Fruit fly (Drosophila melanogaster) whole organism, embryonic: ENCODE data around the gene Sk2.
A peak's percentile ranks its signal among the peaks of the same experiment; 100 is the strongest.

Experiments used
- Adf1 ChIP-seq: fragments of 200-800 bp; sonication (Bioruptor generic); IDR thresholded peaks from 2 replicates; pipeline ENCODE4 v1.3.6; 2022; ENCODE audit warnings: missing biosample characterization, missing genetic modification characterization
- Atf-2 ChIP-seq: fragments of 200-800 bp; sonication (Bioruptor generic); optimal IDR thresholded peaks from 2 replicates; lab custom pipeline; 2016; ENCODE audit warnings: missing biosample characterization, missing genetic modification characterization
- CG10366 ChIP-seq: fragments of 200-800 bp; sonication (Bioruptor generic); IDR thresholded peaks from 2 replicates; pipeline ENCODE4 v1.3.6; 2022; ENCODE audit warnings: missing biosample characterization, missing genetic modification characterization
- CG12071 ChIP-seq: fragments of 200-800 bp; sonication (Bioruptor generic); optimal IDR thresholded peaks from 3 replicates; lab custom pipeline; 2018; ENCODE audit warnings: missing biosample characterization, mild to moderate bottlenecking, missing genetic modification characterization
- CG12744 ChIP-seq: fragments of 200-800 bp; sonication (Bioruptor generic); optimal IDR thresholded peaks from 2 replicates; lab custom pipeline; 2016; ENCODE audit warnings: missing biosample characterization, missing genetic modification characterization
- CG15073 ChIP-seq: fragments of 200-800 bp; sonication (Bioruptor generic); optimal IDR thresholded peaks from 2 replicates; lab custom pipeline; 2016; ENCODE audit warnings: missing biosample characterization, missing genetic modification characterization
- CG15269 ChIP-seq: fragments of 200-800 bp; sonication (Bioruptor generic); optimal IDR thresholded peaks from 2 replicates; lab custom pipeline; 2018; ENCODE audit warnings: missing biosample characterization, mild to moderate bottlenecking, missing genetic modification characterization, moderate library complexity
- CG15514 ChIP-seq: fragments of 200-800 bp; sonication (Bioruptor generic); optimal IDR thresholded peaks from 3 replicates; lab custom pipeline; 2017; ENCODE audit warnings: missing biosample characterization, missing genetic modification characterization, mild to moderate bottlenecking, moderate library complexity, missing genetic modification reagents
- CG17568 ChIP-seq: fragments of 200-800 bp; sonication (Bioruptor generic); optimal IDR thresholded peaks from 2 replicates; lab custom pipeline; 2018; ENCODE audit warnings: missing biosample characterization, mild to moderate bottlenecking, missing genetic modification characterization, moderate library complexity
- CG17802 ChIP-seq: fragments of 200-800 bp; sonication (Bioruptor generic); optimal IDR thresholded peaks from 2 replicates; lab custom pipeline; 2018; ENCODE audit warnings: missing biosample characterization, mild to moderate bottlenecking, missing genetic modification characterization, moderate library complexity
- CG2199 ChIP-seq: fragments of 200-800 bp; sonication (Bioruptor generic); IDR thresholded peaks from 3 replicates; pipeline ENCODE4 v1.3.6; 2022; ENCODE audit warnings: missing biosample characterization, missing genetic modification characterization
- CG2202 ChIP-seq: fragments of 200-800 bp; sonication (Bioruptor generic); optimal IDR thresholded peaks from 2 replicates; lab custom pipeline; 2018; ENCODE audit warnings: missing biosample characterization, mild to moderate bottlenecking, missing genetic modification characterization
- CG2712 ChIP-seq: fragments of 200-800 bp; optimal IDR thresholded peaks from 3 replicates; lab custom pipeline; 2019; ENCODE audit warnings: missing biosample characterization, mild to moderate bottlenecking, missing genetic modification characterization, moderate library complexity
- CG34224 ChIP-seq: fragments of 200-800 bp; sonication (Bioruptor generic); IDR thresholded peaks from 3 replicates; pipeline ENCODE4 v1.3.6; 2022; ENCODE audit warnings: missing biosample characterization, missing genetic modification characterization; ENCODE audit not compliant: partially characterized antibody
- CG3838 ChIP-seq: fragments of 200-800 bp; sonication (Bioruptor generic); optimal IDR thresholded peaks from 3 replicates; lab custom pipeline; 2016; ENCODE audit warnings: missing biosample characterization, missing genetic modification characterization
- CG4730 ChIP-seq: fragments of 200-800 bp; sonication (Bioruptor generic); IDR thresholded peaks from 2 replicates; pipeline ENCODE4 v1.3.6; 2022; ENCODE audit warnings: missing biosample characterization, missing genetic modification characterization
- CG6683 ChIP-seq: fragments of 200-800 bp; sonication (Bioruptor generic); optimal IDR thresholded peaks from 2 replicates; lab custom pipeline; 2017; ENCODE audit warnings: missing biosample characterization, mild to moderate bottlenecking, missing genetic modification characterization, missing genetic modification reagents
- CG6813 ChIP-seq: fragments of 200-800 bp; sonication (Bioruptor generic); optimal IDR thresholded peaks from 2 replicates; lab custom pipeline; 2017; ENCODE audit warnings: missing biosample characterization, missing genetic modification characterization, mild to moderate bottlenecking, moderate library complexity, missing genetic modification reagents
- CG7786 ChIP-seq: fragments of 200-800 bp; sonication (Bioruptor generic); optimal IDR thresholded peaks from 2 replicates; lab custom pipeline; 2016; ENCODE audit warnings: missing biosample characterization, missing genetic modification characterization
- CG8290 ChIP-seq, 3 experiments: fragments of 200-800 bp; sonication (Bioruptor generic); optimal IDR thresholded peaks; 2 replicates each; lab custom pipeline; 2016 to 2019; ENCODE audit warnings: missing biosample characterization in 3 of 3, missing genetic modification characterization in 3 of 3, mild to moderate bottlenecking in 2 of 3, moderate library complexity in 1 of 3
- CG8944 ChIP-seq: fragments of 200-800 bp; sonication (Bioruptor generic); optimal IDR thresholded peaks from 3 replicates; lab custom pipeline; 2016; ENCODE audit warnings: missing biosample characterization, missing genetic modification characterization
- CTCF ChIP-seq: fragments of 200-800 bp; sonication (Bioruptor generic); optimal IDR thresholded peaks from 2 replicates; lab custom pipeline; 2017; ENCODE audit warnings: missing biosample characterization, mild to moderate bottlenecking, missing genetic modification characterization, moderate library complexity
- Deaf1 ChIP-seq: fragments of 200-800 bp; optimal IDR thresholded peaks from 3 replicates; lab custom pipeline; 2019; ENCODE audit warnings: missing biosample characterization, mild to moderate bottlenecking, missing genetic modification characterization, moderate library complexity
- Drgx ChIP-seq: fragments of 200-800 bp; sonication (Bioruptor generic); IDR thresholded peaks from 2 replicates; pipeline ENCODE4 v1.3.6; 2022; ENCODE audit warnings: missing biosample characterization, missing genetic modification characterization
- Gug ChIP-seq: fragments of 200-800 bp; sonication (Bioruptor generic); IDR thresholded peaks from 4 replicates; pipeline ENCODE4 v1.3.6; 2022; ENCODE audit warnings: missing biosample characterization, missing genetic modification characterization
- MBD-R2 ChIP-seq: fragments of 200-800 bp; sonication (Bioruptor generic); IDR thresholded peaks from 2 replicates; pipeline ENCODE4 v1.3.6; 2022; ENCODE audit warnings: missing biosample characterization, missing genetic modification characterization
- Nf-YC ChIP-seq: fragments of 200-800 bp; optimal IDR thresholded peaks from 3 replicates; lab custom pipeline; 2019; ENCODE audit warnings: missing biosample characterization, mild to moderate bottlenecking, missing genetic modification characterization, moderate library complexity
- Ptx1 ChIP-seq: fragments of 200-800 bp; sonication (Bioruptor generic); IDR thresholded peaks from 2 replicates; pipeline ENCODE4 v1.3.6; 2022; ENCODE audit warnings: missing biosample characterization, missing genetic modification characterization
- Rfx ChIP-seq: fragments of 200-800 bp; sonication (Bioruptor generic); IDR thresholded peaks from 2 replicates; pipeline ENCODE4 v1.3.6; 2022; ENCODE audit warnings: missing biosample characterization, missing genetic modification characterization
- Ssrp ChIP-seq: fragments of 200-800 bp; sonication (Bioruptor generic); optimal IDR thresholded peaks from 2 replicates; lab custom pipeline; 2018; ENCODE audit warnings: missing biosample characterization, mild to moderate bottlenecking, missing genetic modification characterization, moderate library complexity
- ap ChIP-seq: fragments of 200-800 bp; sonication (Bioruptor generic); IDR thresholded peaks from 2 replicates; pipeline ENCODE4 v1.3.6; 2022; ENCODE audit warnings: missing biosample characterization, missing genetic modification characterization
- bowl ChIP-seq: fragments of 200-800 bp; sonication (Bioruptor generic); IDR thresholded peaks from 2 replicates; pipeline ENCODE4 v1.3.6; 2022; ENCODE audit warnings: missing biosample characterization, missing genetic modification characterization
- chif ChIP-seq, 2 experiments: fragments of 200-800 bp; sonication (Bioruptor generic); optimal IDR thresholded peaks; 3 replicates each; lab custom pipeline; 2016; ENCODE audit warnings: missing biosample characterization in 2 of 2, missing genetic modification characterization in 2 of 2
- cwo ChIP-seq: fragments of 200-800 bp; sonication (Bioruptor generic); optimal IDR thresholded peaks from 3 replicates; lab custom pipeline; 2017; ENCODE audit warnings: missing biosample characterization, missing genetic modification characterization, mild to moderate bottlenecking, moderate library complexity, missing genetic modification reagents
- danr ChIP-seq: fragments of 200-800 bp; sonication (Bioruptor generic); IDR thresholded peaks from 2 replicates; pipeline ENCODE4 v1.3.6; 2022; ENCODE audit warnings: missing biosample characterization, missing genetic modification characterization
- ewg ChIP-seq: fragments of 200-800 bp; sonication (Bioruptor generic); optimal IDR thresholded peaks from 3 replicates; lab custom pipeline; 2017; ENCODE audit warnings: mild to moderate bottlenecking, missing biosample characterization, missing genetic modification reagents, missing genetic modification characterization
- fd64A ChIP-seq: fragments of 200-800 bp; sonication (Bioruptor generic); optimal IDR thresholded peaks from 3 replicates; lab custom pipeline; 2018; ENCODE audit warnings: missing biosample characterization, mild to moderate bottlenecking, missing genetic modification characterization
- fu2 ChIP-seq: fragments of 200-800 bp; sonication (Bioruptor generic); optimal IDR thresholded peaks from 2 replicates; lab custom pipeline; 2016; ENCODE audit warnings: missing biosample characterization, missing genetic modification characterization
- gcm ChIP-seq: fragments of 200-800 bp; sonication (Bioruptor generic); optimal IDR thresholded peaks from 2 replicates; lab custom pipeline; 2019; ENCODE audit warnings: missing biosample characterization, mild to moderate bottlenecking, missing genetic modification characterization, moderate library complexity
- gem ChIP-seq: fragments of 200-800 bp; sonication (Bioruptor generic); optimal IDR thresholded peaks from 2 replicates; lab custom pipeline; 2019; ENCODE audit warnings: missing biosample characterization, mild to moderate bottlenecking, missing genetic modification characterization, moderate library complexity
- jigr1 ChIP-seq: fragments of 200-800 bp; sonication (Bioruptor generic); IDR thresholded peaks from 3 replicates; pipeline ENCODE4 v1.3.6; 2022; ENCODE audit warnings: missing biosample characterization, missing genetic modification characterization
- kni ChIP-seq: fragments of 200-800 bp; sonication (Bioruptor generic); optimal IDR thresholded peaks from 3 replicates; lab custom pipeline; 2017; ENCODE audit warnings: mild to moderate bottlenecking, missing biosample characterization, missing genetic modification reagents, missing genetic modification characterization
- mld ChIP-seq: fragments of 200-800 bp; sonication (Bioruptor generic); IDR thresholded peaks from 3 replicates; pipeline ENCODE4 v1.3.6; 2022; ENCODE audit warnings: missing biosample characterization, missing genetic modification characterization; ENCODE audit not compliant: partially characterized antibody
- row ChIP-seq: fragments of 200-800 bp; sonication (Bioruptor generic); IDR thresholded peaks from 3 replicates; pipeline ENCODE4 v1.3.6; 2022; ENCODE audit warnings: missing biosample characterization, missing genetic modification characterization
- slbo ChIP-seq: fragments of 200-800 bp; sonication (Bioruptor generic); IDR thresholded peaks from 2 replicates; pipeline ENCODE4 v1.3.6; 2022; ENCODE audit warnings: missing biosample characterization, missing genetic modification characterization
- sob ChIP-seq: fragments of 200-800 bp; sonication (Bioruptor generic); IDR thresholded peaks from 2 replicates; pipeline ENCODE4 v1.3.6; 2022; ENCODE audit warnings: missing biosample characterization, missing genetic modification characterization
- trem ChIP-seq: fragments of 200-800 bp; optimal IDR thresholded peaks from 3 replicates; lab custom pipeline; 2019; ENCODE audit warnings: missing biosample characterization, mild to moderate bottlenecking, missing genetic modification characterization, moderate library complexity
- zf30C ChIP-seq: fragments of 200-800 bp; sonication (Bioruptor generic); optimal IDR thresholded peaks from 3 replicates; lab custom pipeline; 2018; ENCODE audit warnings: missing biosample characterization, mild to moderate bottlenecking, missing genetic modification characterization

Gene Sk2

dm6 chr3L:3060054-3060979 is 13.4 kb downstream of the Sk2 start (continued):
- TF ChIP-seq CG6683 (GFP tag; lab: Kevin White, UChicago) (peak; percentile 95), CG34224 (0 out of 3 replicates have a peak, but pooled peaks have one; percentile 12), CTCF (peak; percentile 65), Gug (GFP tag; lab: Robert Waterston, UW) (peak; percentile 100), CG4730 (GFP tag; lab: Robert Waterston, UW) (peak; percentile 99), CG12744 (GFP tag; lab: Kevin White, UChicago) (peak; percentile 98), trem (tag; lab: Kevin White, UChicago) (peak; percentile 91), CG10366 (peak; percentile 99), zf30C (no peak), Nf-YC (peak; percentile 81), Drgx (peak; percentile 100), mld (no peak), jigr1 (GFP tag; lab: Robert Waterston, UW) (peak; percentile 99), sob (GFP tag; lab: Robert Waterston, UW) (peak; percentile 99), cwo (GFP tag; lab: Kevin White, UChicago) (peak; percentile 97), kni (peak; percentile 92), ewg (GFP tag; lab: Kevin White, UChicago) (peak; percentile 96), CG3838 (peak; percentile 95), chif (GFP tag; optimal IDR thresholded peaks at IDR 0.05; lab: Kevin White, UChicago) (peak; percentile 99), CG2712 (tag; lab: Kevin White, UChicago) (peak; percentile 97), ap (GFP tag; lab: Robert Waterston, UW) (peak; percentile 99), fu2 (GFP tag; lab: Kevin White, UChicago) (peak; percentile 99), gcm (peak; percentile 97), gem (peak; percentile 98), CG15073 (GFP tag; lab: Kevin White, UChicago) (peak; percentile 89), bowl (GFP tag; lab: Robert Waterston, UW) (peak; percentile 98), Ssrp (tag; lab: Kevin White, UChicago) (peak; percentile 97), row (GFP tag; lab: Robert Waterston, UW) (peak; percentile 99), CG17802 (tag; lab: Kevin White, UChicago) (peak; percentile 88), CG6813 (GFP tag; lab: Kevin White, UChicago) (peak; percentile 98), CG15514 (GFP tag; lab: Kevin White, UChicago) (peak; percentile 95), Adf1 (GFP tag; lab: Robert Waterston, UW) (peak; percentile 89), Atf-2 (GFP tag; lab: Kevin White, UChicago) (peak; percentile 98), CG2199 (peak; percentile 99), danr (GFP tag; lab: Robert Waterston, UW) (peak; percentile 98), CG15269 (tag; lab: Kevin White, UChicago) (peak; percentile 98), Ptx1 (GFP tag; lab: Robert Waterston, UW) (peak; percentile 100), Deaf1 (peak; percentile 79), CG2202 (tag; lab: Kevin White, UChicago) (peak; percentile 93), CG12071 (peak; percentile 98), CG7786 (GFP tag; lab: Kevin White, UChicago) (peak; percentile 99), slbo (peak; percentile 100), CG8290 (GFP tag; optimal IDR thresholded peaks at IDR 0.05; lab: Kevin White, UChicago) (peak; percentile 94), CG8290 (tag; optimal IDR thresholded peaks at IDR 0.05; lab: Kevin White, UChicago) (peak; percentile 86 to 100), MBD-R2 (peak; percentile 99), Rfx (GFP tag; lab: Robert Waterston, UW) (peak; percentile 100), CG8944 (peak; percentile 99), CG17568 (GFP tag; lab: Kevin White, UChicago) (peak; percentile 96), fd64A (GFP tag; lab: Kevin White, UChicago) (peak; percentile 94)
